Fruit fly (Drosophila melanogaster) whole organism, embryonic: Measurements from ENCODE around the gene Pino.

Experiments used
- BtbVII ChIP-seq: fragments of 200-800 bp; sonication (Bioruptor generic); optimal IDR thresholded peaks from 3 replicates; lab custom pipeline; 2017; ENCODE audit warnings: missing biosample characterization, mild to moderate bottlenecking, missing genetic modification characterization
- CG11085 ChIP-seq: fragments of 200-800 bp; sonication (Bioruptor generic); IDR thresholded peaks from 2 replicates; pipeline ENCODE4 v1.3.6; 2022; ENCODE audit warnings: missing biosample characterization, missing genetic modification characterization
- CG11696 ChIP-seq: fragments of 200-800 bp; sonication (Bioruptor generic); IDR thresholded peaks from 2 replicates; pipeline ENCODE4 v1.3.6; 2022; ENCODE audit warnings: missing biosample characterization, missing genetic modification characterization
- CG12219 ChIP-seq: fragments of 200-800 bp; sonication (Bioruptor generic); optimal IDR thresholded peaks from 3 replicates; lab custom pipeline; 2018; ENCODE audit warnings: missing biosample characterization, mild to moderate bottlenecking, missing genetic modification characterization
- CG12236 ChIP-seq: fragments of 200-800 bp; sonication (Bioruptor generic); optimal IDR thresholded peaks from 2 replicates; lab custom pipeline; 2016; ENCODE audit warnings: missing biosample characterization, missing genetic modification characterization
- CG14014 ChIP-seq: fragments of 200-800 bp; sonication (Bioruptor generic); IDR thresholded peaks from 2 replicates; pipeline ENCODE4 v1.3.6; 2022; ENCODE audit warnings: missing biosample characterization, missing genetic modification characterization
- CG14667 ChIP-seq: fragments of 200-800 bp; sonication (Bioruptor generic); IDR thresholded peaks from 2 replicates; pipeline ENCODE4 v1.3.6; 2022; ENCODE audit warnings: missing biosample characterization, missing genetic modification characterization
- CG17328 ChIP-seq: fragments of 200-800 bp; sonication (Bioruptor generic); IDR thresholded peaks from 2 replicates; pipeline ENCODE4 v1.3.6; 2022; ENCODE audit warnings: missing biosample characterization, missing genetic modification characterization
- CG17829 ChIP-seq: fragments of 200-800 bp; optimal IDR thresholded peaks from 2 replicates; lab custom pipeline; 2019; ENCODE audit warnings: missing biosample characterization, mild to moderate bottlenecking, missing genetic modification characterization, moderate library complexity
- CG3065 ChIP-seq: fragments of 200-800 bp; sonication (Bioruptor generic); optimal IDR thresholded peaks from 2 replicates; lab custom pipeline; 2016; ENCODE audit warnings: missing biosample characterization, missing genetic modification characterization
- CG33557 ChIP-seq: fragments of 200-800 bp; sonication (Bioruptor generic); optimal IDR thresholded peaks from 2 replicates; lab custom pipeline; 2019; ENCODE audit warnings: missing biosample characterization, mild to moderate bottlenecking, missing genetic modification characterization, moderate library complexity
- CG3726 ChIP-seq: fragments of 200-800 bp; sonication (Bioruptor generic); IDR thresholded peaks from 3 replicates; pipeline ENCODE4, ENCODE4 v1.3.6; 2022; ENCODE audit warnings: missing biosample characterization, missing genetic modification characterization
- CG4360 ChIP-seq: fragments of 200-800 bp; sonication (Bioruptor generic); IDR thresholded peaks from 2 replicates; pipeline ENCODE4 v1.3.6; 2022; ENCODE audit warnings: missing biosample characterization, missing genetic modification characterization
- CG6654 ChIP-seq: fragments of 200-800 bp; sonication (Bioruptor generic); optimal IDR thresholded peaks from 2 replicates; lab custom pipeline; 2017; ENCODE audit warnings: missing biosample characterization, mild to moderate bottlenecking, missing genetic modification characterization
- CG8388 ChIP-seq: fragments of 200-800 bp; sonication (Bioruptor generic); optimal IDR thresholded peaks from 2 replicates; lab custom pipeline; 2019; ENCODE audit warnings: missing biosample characterization, mild to moderate bottlenecking, missing genetic modification characterization, moderate library complexity
- CG8478 ChIP-seq: fragments of >200 bp; optimal IDR thresholded peaks from 2 replicates; lab custom pipeline; 2018
- CG9215 ChIP-seq: fragments of 200-800 bp; sonication (Bioruptor generic); IDR thresholded peaks from 2 replicates; pipeline ENCODE4 v1.3.6; 2022; ENCODE audit warnings: missing biosample characterization, missing genetic modification characterization
- Deaf1 ChIP-seq: fragments of 200-800 bp; optimal IDR thresholded peaks from 3 replicates; lab custom pipeline; 2019; ENCODE audit warnings: missing biosample characterization, mild to moderate bottlenecking, missing genetic modification characterization, moderate library complexity
- Fer1 ChIP-seq: fragments of 200-800 bp; sonication (Bioruptor generic); optimal IDR thresholded peaks from 2 replicates; lab custom pipeline; 2017; ENCODE audit warnings: missing biosample characterization, mild to moderate bottlenecking, missing genetic modification characterization
- Fer3 ChIP-seq: fragments of 200-800 bp; sonication (Bioruptor generic); optimal IDR thresholded peaks from 2 replicates; lab custom pipeline; 2018; ENCODE audit warnings: missing biosample characterization, mild to moderate bottlenecking, missing genetic modification characterization, moderate library complexity
- H15 ChIP-seq: fragments of 200-800 bp; sonication (Bioruptor generic); IDR thresholded peaks from 3 replicates; pipeline ENCODE4 v1.3.6; 2022; ENCODE audit warnings: missing biosample characterization, missing genetic modification characterization
- Hr51 ChIP-seq, 2 experiments: fragments of 200-800 bp; sonication (Bioruptor generic); optimal IDR thresholded peaks; 2 replicates in 1 of 2; 3 replicates in 1 of 2; lab custom pipeline; 2016 to 2018; ENCODE audit warnings: missing biosample characterization in 2 of 2, missing genetic modification characterization in 2 of 2, mild to moderate bottlenecking in 1 of 2, moderate library complexity in 1 of 2
- MTF-1 ChIP-seq: fragments of 200-800 bp; sonication (Bioruptor generic); optimal IDR thresholded peaks from 2 replicates; lab custom pipeline; 2018; ENCODE audit warnings: missing biosample characterization, mild to moderate bottlenecking, missing genetic modification characterization, borderline replicate concordance
- Med ChIP-seq: fragments of 200-800 bp; sonication (Bioruptor generic); peaks from one replicate; lab custom pipeline; 2016; ENCODE audit warnings: missing biosample characterization, missing genetic modification characterization, mild to moderate bottlenecking, inconsistent platforms, moderate library complexity
- Nf-YB ChIP-seq: fragments of 200-800 bp; sonication (Bioruptor generic); optimal IDR thresholded peaks from 3 replicates; lab custom pipeline; 2019; ENCODE audit warnings: missing biosample characterization, mild to moderate bottlenecking, missing genetic modification characterization, moderate library complexity
- Oli ChIP-seq: fragments of 200-800 bp; sonication (Bioruptor generic); optimal IDR thresholded peaks from 2 replicates; lab custom pipeline; 2018; ENCODE audit warnings: missing biosample characterization, mild to moderate bottlenecking, missing genetic modification characterization, moderate library complexity
- Pdp1 ChIP-seq, 2 experiments: fragments of 200-800 bp; sonication (Bioruptor generic); optimal IDR thresholded peaks; 3 replicates each; lab custom pipeline; 2016; ENCODE audit warnings: missing biosample characterization in 2 of 2, missing genetic modification characterization in 2 of 2, mild to moderate bottlenecking in 1 of 2, moderate library complexity in 1 of 2
- TFAM ChIP-seq: fragments of 200-800 bp; sonication (Bioruptor generic); optimal IDR thresholded peaks from 2 replicates; lab custom pipeline; 2017; ENCODE audit warnings: missing biosample characterization, missing genetic modification characterization, inconsistent platforms
- ara ChIP-seq: fragments of 200-800 bp; sonication (Bioruptor generic); IDR thresholded peaks from 2 replicates; pipeline ENCODE4 v1.3.6; 2022; ENCODE audit warnings: missing biosample characterization, missing genetic modification characterization
- chn ChIP-seq: fragments of 200-800 bp; sonication (Bioruptor generic); optimal IDR thresholded peaks from 2 replicates; lab custom pipeline; 2016; ENCODE audit warnings: missing biosample characterization, missing genetic modification characterization
- crc ChIP-seq: fragments of 200-800 bp; sonication (Bioruptor generic); optimal IDR thresholded peaks from 2 replicates; lab custom pipeline; 2016; ENCODE audit warnings: missing biosample characterization, missing genetic modification characterization
- cwo ChIP-seq: fragments of 200-800 bp; sonication (Bioruptor generic); optimal IDR thresholded peaks from 3 replicates; lab custom pipeline; 2017; ENCODE audit warnings: missing biosample characterization, missing genetic modification characterization, mild to moderate bottlenecking, moderate library complexity, missing genetic modification reagents
- fd64A ChIP-seq: fragments of 200-800 bp; sonication (Bioruptor generic); optimal IDR thresholded peaks from 3 replicates; lab custom pipeline; 2018; ENCODE audit warnings: missing biosample characterization, mild to moderate bottlenecking, missing genetic modification characterization
- ham ChIP-seq: fragments of 200-800 bp; sonication (Bioruptor generic); IDR thresholded peaks from 2 replicates; pipeline ENCODE4 v1.3.6; 2022; ENCODE audit warnings: missing biosample characterization, missing genetic modification characterization
- knrl ChIP-seq: fragments of 200-800 bp; sonication (Bioruptor generic); IDR thresholded peaks from 3 replicates; pipeline ENCODE4 v1.3.6; 2022; ENCODE audit warnings: missing biosample characterization, missing genetic modification characterization; ENCODE audit not compliant: partially characterized antibody
- lab ChIP-seq: fragments of 200-800 bp; sonication (Bioruptor generic); optimal IDR thresholded peaks from 3 replicates; lab custom pipeline; 2017; ENCODE audit warnings: missing biosample characterization, missing genetic modification characterization, mild to moderate bottlenecking, moderate library complexity, missing genetic modification reagents
- lbe ChIP-seq: fragments of 200-800 bp; sonication (Bioruptor generic); optimal IDR thresholded peaks from 2 replicates; lab custom pipeline; 2016; ENCODE audit warnings: missing biosample characterization, mild to moderate bottlenecking, missing genetic modification characterization
- lola ChIP-seq, 3 experiments: fragments of >200 bp in 2 of 3; fragments of 200-800 bp in 1 of 3; sonication (Bioruptor generic) in 1 of 3; optimal IDR thresholded peaks; 2 replicates each; lab custom pipeline; 2017 to 2019; ENCODE audit warnings: missing biosample characterization in 3 of 3, missing genetic modification characterization in 3 of 3, mild to moderate bottlenecking in 1 of 3, moderate library complexity in 1 of 3
- nerfin-1 ChIP-seq: fragments of 200-800 bp; sonication (Bioruptor generic); optimal IDR thresholded peaks from 3 replicates; lab custom pipeline; 2019; ENCODE audit warnings: missing biosample characterization, mild to moderate bottlenecking, missing genetic modification characterization, moderate library complexity
- pho ChIP-seq: fragments of 200-800 bp; sonication (Bioruptor generic); optimal IDR thresholded peaks from 2 replicates; lab custom pipeline; 2016; ENCODE audit warnings: missing biosample characterization, missing genetic modification characterization
- phol ChIP-seq: fragments of 200-800 bp; sonication (Bioruptor generic); optimal IDR thresholded peaks from 3 replicates; lab custom pipeline; 2018; ENCODE audit warnings: missing biosample characterization, mild to moderate bottlenecking, missing genetic modification characterization, moderate library complexity
- pita ChIP-seq: fragments of 200-800 bp; sonication (Bioruptor generic); optimal IDR thresholded peaks from 2 replicates; lab custom pipeline; 2017; ENCODE audit warnings: missing biosample characterization, mild to moderate bottlenecking, missing genetic modification characterization
- salm ChIP-seq: fragments of 200-800 bp; sonication (Bioruptor generic); optimal IDR thresholded peaks from 2 replicates; lab custom pipeline; 2018; ENCODE audit warnings: missing biosample characterization, mild to moderate bottlenecking, missing genetic modification characterization
- scrt ChIP-seq: fragments of 200-800 bp; sonication (Bioruptor generic); optimal IDR thresholded peaks from 2 replicates; lab custom pipeline; 2018; ENCODE audit warnings: missing biosample characterization, mild to moderate bottlenecking, missing genetic modification characterization, moderate library complexity
- sens-2 ChIP-seq: fragments of 200-800 bp; sonication (Bioruptor generic); IDR thresholded peaks from 2 replicates; pipeline ENCODE4 v1.3.6; 2022; ENCODE audit warnings: missing biosample characterization, missing genetic modification characterization
- tap ChIP-seq: fragments of 200-800 bp; optimal IDR thresholded peaks from 3 replicates; lab custom pipeline; 2019; ENCODE audit warnings: missing biosample characterization, mild to moderate bottlenecking, missing genetic modification characterization, moderate library complexity
- tup ChIP-seq: fragments of 200-800 bp; sonication (Bioruptor generic); optimal IDR thresholded peaks from 2 replicates; lab custom pipeline; 2016; ENCODE audit warnings: missing biosample characterization, mild to moderate bottlenecking, missing genetic modification characterization, moderate library complexity
- unc-4 ChIP-seq: fragments of 200-800 bp; sonication (Bioruptor generic); IDR thresholded peaks from 2 replicates; pipeline ENCODE4 v1.3.6; 2022; ENCODE audit warnings: missing biosample characterization, missing genetic modification characterization; ENCODE audit not compliant: partially characterized antibody
- z ChIP-seq: fragments of 200-800 bp; sonication (Bioruptor generic); IDR thresholded peaks from 3 replicates; pipeline ENCODE4 v1.3.6; 2022; ENCODE audit warnings: missing biosample characterization, missing genetic modification characterization

The Pino gene

dm6 chr2L:1123078-1123818, 5.5 kb downstream of the Pino start (continued):
- peak; percentile 29 for TF ChIP-seq Nf-YB (GFP tag; lab: Kevin White, UChicago)
- no peak for TF ChIP-seq ham (GFP tag; lab: Robert Waterston, UW)
- no peak for TF ChIP-seq CG6654 (GFP tag; lab: Kevin White, UChicago)
- TF ChIP-seq CG3726 = 0 out of 3 replicates have a peak, but pooled peaks have one; percentile 14
- TF ChIP-seq cwo (GFP tag; lab: Kevin White, UChicago) = peak; percentile 29
- TF ChIP-seq chn (GFP tag; lab: Kevin White, UChicago) = no peak
- TF ChIP-seq Deaf1 (tag; lab: Kevin White, UChicago) = no peak
- peak; percentile 68 for TF ChIP-seq nerfin-1 (tag; lab: Kevin White, UChicago)
- peak; percentile 33 for TF ChIP-seq BtbVII (GFP tag; lab: Kevin White, UChicago)
- TF ChIP-seq scrt (GFP tag; lab: Kevin White, UChicago) = no peak
- TF ChIP-seq salm (tag; lab: Kevin White, UChicago) = peak; percentile 50
- TF ChIP-seq pho = no peak
- TF ChIP-seq CG8478 (lab: Kevin White, UChicago) = no peak
- no peak for TF ChIP-seq CG14667
- TF ChIP-seq MTF-1 (GFP tag; lab: Kevin White, UChicago) = peak; percentile 66
- no peak for TF ChIP-seq CG14014
- no peak for TF ChIP-seq CG11085 (GFP tag; lab: Robert Waterston, UW)
- no peak for TF ChIP-seq TFAM (GFP tag; lab: Kevin White, UChicago)
- peak; percentile 83 for TF ChIP-seq CG33557 (GFP tag; lab: Kevin White, UChicago)
- no peak for TF ChIP-seq crc (GFP tag; lab: Kevin White, UChicago)
- TF ChIP-seq tap = peak; percentile 47
- no peak for TF ChIP-seq CG17328 (GFP tag; lab: Robert Waterston, UW)
- 0 out of 3 replicates have a peak, but pooled peaks have one; percentile 40 for TF ChIP-seq z (GFP tag; lab: Robert Waterston, UW)
- TF ChIP-seq tup (GFP tag; lab: Kevin White, UChicago) = no peak
- no peak for TF ChIP-seq H15 (GFP tag; lab: Robert Waterston, UW)
- TF ChIP-seq CG9215 (GFP tag; lab: Robert Waterston, UW) = no peak
- TF ChIP-seq sens-2 (GFP tag; lab: Robert Waterston, UW) = no peak
- no peak for TF ChIP-seq Oli (tag; lab: Kevin White, UChicago)
- peak; percentile 59; the same call in 1 of the 2 replicates for TF ChIP-seq ara
- no peak for TF ChIP-seq CG12236 (GFP tag; lab: Kevin White, UChicago)
- no peak for TF ChIP-seq Hr51 (GFP tag; optimal IDR thresholded peaks at IDR 0.05; lab: Kevin White, UChicago)
- TF ChIP-seq Fer1 (GFP tag; lab: Kevin White, UChicago) = no peak
- TF ChIP-seq CG17829 (tag; lab: Kevin White, UChicago) = peak; percentile 14
- TF ChIP-seq knrl (GFP tag; lab: Robert Waterston, UW) = no peak
- TF ChIP-seq fd64A (GFP tag; lab: Kevin White, UChicago) = peak; percentile 57
- TF ChIP-seq Med = peak; percentile 80
- TF ChIP-seq CG3065 (GFP tag; lab: Kevin White, UChicago) = no peak
- peak in 1 of 2 experiments; percentile 44 for TF ChIP-seq Pdp1 (GFP tag; optimal IDR thresholded peaks at IDR 0.05; lab: Kevin White, UChicago)
- peak; percentile 21; the same call in 1 of the 2 replicates for TF ChIP-seq CG4360
- TF ChIP-seq Fer3 (tag; lab: Kevin White, UChicago) = peak; percentile 30
- peak; percentile 5 for TF ChIP-seq CG12219
- TF ChIP-seq lola (GFP tag; optimal IDR thresholded peaks at IDR 0.05; lab: Kevin White, UChicago) = peak in 1 of 3 experiments; percentile 74
- peak; percentile 63 for TF ChIP-seq lab (GFP tag; lab: Kevin White, UChicago)
- peak; percentile 43 for TF ChIP-seq CG8388
- TF ChIP-seq phol (tag; lab: Kevin White, UChicago) = peak; percentile 22
- no peak for TF ChIP-seq pita (GFP tag; lab: Kevin White, UChicago)
- no peak for TF ChIP-seq CG11696 (GFP tag; lab: Robert Waterston, UW)
- no peak for TF ChIP-seq lbe (GFP tag; lab: Kevin White, UChicago)
- no peak for TF ChIP-seq unc-4 (GFP tag; lab: Robert Waterston, UW)
